Worm (Caenorhabditis elegans) whole organism, L3 larva: Measurements from ENCODE around the gene glr-4.

Experiments
- R02D3.7 ChIP-seq: fragments of 150-350 bp; optimal IDR thresholded peaks from 2 replicates; lab custom pipeline; 2014; ENCODE audit warnings: missing biosample characterization, missing genetic modification characterization
- elt-2 ChIP-seq: sonication (generic microtip); optimal IDR thresholded peaks from 2 replicates; lab custom pipeline; 2016; ENCODE audit warnings: missing genetic modification reagents, mild to moderate bottlenecking, missing genetic modification characterization, missing compliant biosample characterization
- nhr-23 ChIP-seq: fragments of 150-350 bp; optimal IDR thresholded peaks from 2 replicates; lab custom pipeline; 2014; ENCODE audit warnings: missing biosample characterization, missing genetic modification reagents, missing genetic modification characterization
- snpc-4 ChIP-seq: fragments of 150-350 bp; optimal IDR thresholded peaks from 2 replicates; lab custom pipeline; 2014; ENCODE audit warnings: missing biosample characterization, missing genetic modification characterization

DNA sequence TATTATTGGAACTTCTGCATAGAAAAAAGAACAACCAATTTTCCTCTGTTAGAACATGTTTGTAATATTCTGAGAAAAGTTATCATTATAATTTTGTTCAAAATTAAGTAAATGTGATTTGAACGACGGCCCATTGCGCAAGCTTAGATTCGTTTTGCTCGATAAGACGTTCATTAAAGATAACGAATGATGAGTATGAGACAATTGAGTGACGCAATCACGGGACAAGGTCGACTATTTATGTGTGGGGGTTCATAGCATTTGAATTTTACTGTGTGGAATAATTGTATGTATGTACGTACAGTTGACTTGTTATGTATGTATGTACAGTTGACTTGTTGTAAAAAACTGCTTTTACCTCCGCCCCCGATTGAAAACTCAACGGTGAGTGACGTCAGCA lies 25.2 kb upstream of the glr-4 start:
- TF ChIP-seq elt-2 (tag; lab: Kevin White, UChicago) (no peak), snpc-4 (tag; lab: Kevin White, UChicago) (no peak), nhr-23 (tag; lab: Kevin White, UChicago) (no peak), R02D3.7 (tag; lab: Kevin White, UChicago) (no peak)
